Worm (Caenorhabditis elegans): ENCODE data around the gene semo-1.

DNA sequence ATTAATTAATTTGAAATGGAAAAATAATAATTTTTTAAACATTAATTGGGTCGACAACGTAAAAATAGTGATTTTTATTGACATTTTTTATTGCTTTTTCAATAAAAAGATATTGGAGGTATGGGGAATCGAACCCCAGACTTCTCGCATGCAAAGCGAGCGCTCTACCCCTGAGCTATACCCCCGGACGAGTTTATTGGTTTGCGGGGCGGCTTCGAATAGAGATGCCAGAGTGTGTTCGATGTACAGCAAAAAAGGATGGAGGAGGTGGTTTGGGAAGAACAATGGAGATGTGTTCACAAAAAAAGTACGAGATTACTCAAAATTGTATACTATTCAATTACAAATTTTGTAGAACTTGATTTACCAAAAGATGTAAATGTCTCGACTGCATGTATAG lies 37.3 kb upstream of the semo-1 start:
- no peak for TF ChIP-seq pag-3 (tag; optimal IDR thresholded peaks at IDR 0.05; ENCODE audit: borderline replicate concordance)
- TF ChIP-seq pqm-1 (tag; optimal IDR thresholded peaks at IDR 0.05) = no peak
- TF ChIP-seq ama-1 (optimal IDR thresholded peaks at IDR 0.05) = no peak
- TF ChIP-seq fkh-10 (GFP tag; optimal IDR thresholded peaks at IDR 0.05) = no peak
- no peak for TF ChIP-seq ceh-30 (tag; optimal IDR thresholded peaks at IDR 0.05)
- peak; percentile 63 for TF ChIP-seq elt-2 (tag; optimal IDR thresholded peaks at IDR 0.05)
- peak; percentile 56 for TF ChIP-seq lin-11 (tag; optimal IDR thresholded peaks at IDR 0.05)
